Fruit fly (Drosophila melanogaster) whole organism, embryonic: Measurements from ENCODE around the gene Cpr67Fa2.
A peak's percentile ranks its signal among the peaks of the same experiment; 100 is the strongest.

Experiments
- Atf-2 ChIP-seq: fragments of 200-800 bp; sonication (Bioruptor generic); optimal IDR thresholded peaks from 2 replicates; lab custom pipeline; 2016; ENCODE audit warnings: missing biosample characterization, missing genetic modification characterization
- CG10366 ChIP-seq: fragments of 200-800 bp; sonication (Bioruptor generic); IDR thresholded peaks from 2 replicates; pipeline ENCODE4 v1.3.6; 2022; ENCODE audit warnings: missing biosample characterization, missing genetic modification characterization
- CG10654 ChIP-seq: fragments of 200-800 bp; sonication (Bioruptor generic); optimal IDR thresholded peaks from 2 replicates; lab custom pipeline; 2016; ENCODE audit warnings: missing biosample characterization, missing genetic modification characterization
- CG11723 ChIP-seq: fragments of 200-800 bp; sonication (Bioruptor generic); optimal IDR thresholded peaks from 2 replicates; lab custom pipeline; 2017; ENCODE audit warnings: missing biosample characterization, mild to moderate bottlenecking, missing genetic modification characterization
- CG12299 ChIP-seq: fragments of 200-800 bp; sonication (Bioruptor generic); optimal IDR thresholded peaks from 2 replicates; lab custom pipeline; 2018; ENCODE audit warnings: missing biosample characterization, mild to moderate bottlenecking, missing genetic modification characterization
- CG1233 ChIP-seq: fragments of 200-800 bp; sonication (Bioruptor generic); optimal IDR thresholded peaks from 4 replicates; lab custom pipeline; 2018; ENCODE audit warnings: missing biosample characterization, mild to moderate bottlenecking, missing genetic modification characterization
- CG13123 ChIP-seq: fragments of 200-800 bp; sonication (Bioruptor generic); optimal IDR thresholded peaks from 2 replicates; lab custom pipeline; 2016; ENCODE audit warnings: missing biosample characterization, missing genetic modification characterization
- CG13775 ChIP-seq: fragments of 200-800 bp; sonication (Bioruptor generic); optimal IDR thresholded peaks from 3 replicates; lab custom pipeline; 2017; ENCODE audit warnings: missing biosample characterization, mild to moderate bottlenecking, missing genetic modification characterization
- CG15696 ChIP-seq: fragments of 200-800 bp; sonication (Bioruptor generic); optimal IDR thresholded peaks from 2 replicates; lab custom pipeline; 2019; ENCODE audit warnings: missing biosample characterization, mild to moderate bottlenecking, missing genetic modification characterization, moderate library complexity
- CG1603 ChIP-seq: fragments of 200-800 bp; sonication (Bioruptor generic); optimal IDR thresholded peaks from 2 replicates; lab custom pipeline; 2019; ENCODE audit warnings: missing biosample characterization, mild to moderate bottlenecking, missing genetic modification characterization, moderate library complexity
- CG1832 ChIP-seq: fragments of 200-800 bp; sonication (Bioruptor generic); optimal IDR thresholded peaks from 2 replicates; lab custom pipeline; 2017; ENCODE audit warnings: missing biosample characterization, mild to moderate bottlenecking, missing genetic modification characterization, inconsistent platforms
- CG2116 ChIP-seq: fragments of 200-800 bp; sonication (Bioruptor generic); optimal IDR thresholded peaks from 3 replicates; lab custom pipeline; 2018; ENCODE audit warnings: missing biosample characterization, mild to moderate bottlenecking, missing genetic modification characterization
- CG2712 ChIP-seq: fragments of 200-800 bp; optimal IDR thresholded peaks from 3 replicates; lab custom pipeline; 2019; ENCODE audit warnings: missing biosample characterization, mild to moderate bottlenecking, missing genetic modification characterization, moderate library complexity
- CG2875 ChIP-seq: fragments of 200-800 bp; sonication (Bioruptor generic); optimal IDR thresholded peaks from 2 replicates; lab custom pipeline; 2017; ENCODE audit warnings: missing biosample characterization, mild to moderate bottlenecking, missing genetic modification characterization, missing genetic modification reagents
- CG30403 ChIP-seq: fragments of 200-800 bp; sonication (Bioruptor generic); optimal IDR thresholded peaks from 3 replicates; lab custom pipeline; 2016; ENCODE audit warnings: missing biosample characterization, missing genetic modification characterization
- CG30431 ChIP-seq: fragments of 200-800 bp; sonication (Bioruptor generic); optimal IDR thresholded peaks from 2 replicates; lab custom pipeline; 2017; ENCODE audit warnings: missing biosample characterization, missing genetic modification characterization
- CG3281 ChIP-seq: fragments of 200-800 bp; sonication (Bioruptor generic); optimal IDR thresholded peaks from 3 replicates; lab custom pipeline; 2017; ENCODE audit warnings: missing biosample characterization, mild to moderate bottlenecking, missing genetic modification characterization
- CG4328 ChIP-seq: fragments of 200-800 bp; sonication (Bioruptor generic); optimal IDR thresholded peaks from 3 replicates; lab custom pipeline; 2017; ENCODE audit warnings: missing biosample characterization, missing genetic modification reagents, missing genetic modification characterization
- CG4707 ChIP-seq: fragments of 200-800 bp; sonication (Bioruptor generic); optimal IDR thresholded peaks from 2 replicates; lab custom pipeline; 2018; ENCODE audit warnings: missing biosample characterization, mild to moderate bottlenecking, missing genetic modification characterization, moderate library complexity
- CG6791 ChIP-seq: fragments of 200-800 bp; sonication (Bioruptor generic); IDR thresholded peaks from 3 replicates; pipeline ENCODE4 v1.3.6; 2022; ENCODE audit warnings: missing biosample characterization, missing genetic modification characterization; ENCODE audit not compliant: partially characterized antibody
- CG7786 ChIP-seq: fragments of 200-800 bp; sonication (Bioruptor generic); optimal IDR thresholded peaks from 2 replicates; lab custom pipeline; 2016; ENCODE audit warnings: missing biosample characterization, missing genetic modification characterization
- CG7987 ChIP-seq: fragments of 200-800 bp; sonication (Bioruptor generic); optimal IDR thresholded peaks from 2 replicates; lab custom pipeline; 2018; ENCODE audit warnings: missing biosample characterization, mild to moderate bottlenecking, missing genetic modification characterization, moderate library complexity
- CG9437 ChIP-seq: fragments of 200-800 bp; sonication (Bioruptor generic); optimal IDR thresholded peaks from 2 replicates; lab custom pipeline; 2018; ENCODE audit warnings: missing biosample characterization, mild to moderate bottlenecking, missing genetic modification characterization
- CG9797 ChIP-seq: fragments of 200-800 bp; sonication (Bioruptor generic); optimal IDR thresholded peaks from 3 replicates; lab custom pipeline; 2018; ENCODE audit warnings: missing biosample characterization, mild to moderate bottlenecking, missing genetic modification characterization
- Chrac-16 ChIP-seq: fragments of 200-800 bp; sonication (Bioruptor generic); optimal IDR thresholded peaks from 3 replicates; lab custom pipeline; 2016; ENCODE audit warnings: missing biosample characterization, missing genetic modification characterization
- CoRest ChIP-seq: fragments of 200-800 bp; sonication (Bioruptor generic); optimal IDR thresholded peaks from 3 replicates; lab custom pipeline; 2018; ENCODE audit warnings: missing biosample characterization, mild to moderate bottlenecking, missing genetic modification characterization, moderate library complexity
- Dip2 ChIP-seq: fragments of 200-800 bp; sonication (Bioruptor generic); IDR thresholded peaks from 2 replicates; pipeline ENCODE4 v1.3.6; 2022; ENCODE audit warnings: missing biosample characterization, missing genetic modification characterization
- Fer1 ChIP-seq: fragments of 200-800 bp; sonication (Bioruptor generic); optimal IDR thresholded peaks from 2 replicates; lab custom pipeline; 2017; ENCODE audit warnings: missing biosample characterization, mild to moderate bottlenecking, missing genetic modification characterization
- Lpt ChIP-seq: fragments of >200 bp; optimal IDR thresholded peaks from 2 replicates; lab custom pipeline; 2018; ENCODE audit warnings: missing biosample characterization, missing genetic modification characterization
- MESR4 ChIP-seq: fragments of 200-800 bp; sonication (Bioruptor generic); optimal IDR thresholded peaks from 2 replicates; lab custom pipeline; 2018; ENCODE audit warnings: missing biosample characterization, mild to moderate bottlenecking, missing genetic modification characterization, moderate library complexity
- Mrtf ChIP-seq: fragments of 200-800 bp; sonication (Bioruptor generic); IDR thresholded peaks from 3 replicates; pipeline ENCODE4 v1.3.6; 2022; ENCODE audit warnings: missing biosample characterization, missing genetic modification characterization
- amos ChIP-seq: fragments of 200-800 bp; sonication (Bioruptor generic); IDR thresholded peaks from 2 replicates; pipeline ENCODE4 v1.3.6; 2022; ENCODE audit warnings: missing biosample characterization, missing genetic modification characterization; ENCODE audit not compliant: partially characterized antibody
- esg ChIP-seq: fragments of 200-800 bp; sonication (Bioruptor generic); conservative IDR thresholded peaks from 2 replicates; pipeline ENCODE4 v1.3.6; 2022; ENCODE audit warnings: missing biosample characterization, missing genetic modification characterization
- eve ChIP-seq, 2 experiments: fragments of >200 bp; optimal IDR thresholded peaks; 2 replicates each; lab custom pipeline; 2017; ENCODE audit warnings: missing biosample characterization in 2 of 2, missing genetic modification characterization in 2 of 2
- ftz-f1 ChIP-seq: fragments of 200-800 bp; sonication (Bioruptor generic); optimal IDR thresholded peaks from 2 replicates; lab custom pipeline; 2016; ENCODE audit warnings: missing biosample characterization, missing genetic modification characterization
- gem ChIP-seq: fragments of 200-800 bp; sonication (Bioruptor generic); optimal IDR thresholded peaks from 2 replicates; lab custom pipeline; 2019; ENCODE audit warnings: missing biosample characterization, mild to moderate bottlenecking, missing genetic modification characterization, moderate library complexity
- gfzf ChIP-seq: fragments of 200-800 bp; sonication (Bioruptor generic); optimal IDR thresholded peaks from 2 replicates; lab custom pipeline; 2016; ENCODE audit warnings: missing biosample characterization, mild to moderate bottlenecking, missing genetic modification characterization, moderate library complexity
- ham ChIP-seq: fragments of 200-800 bp; sonication (Bioruptor generic); IDR thresholded peaks from 2 replicates; pipeline ENCODE4 v1.3.6; 2022; ENCODE audit warnings: missing biosample characterization, missing genetic modification characterization
- jing ChIP-seq: fragments of 200-800 bp; sonication (Bioruptor generic); optimal IDR thresholded peaks from 2 replicates; lab custom pipeline; 2018; ENCODE audit warnings: missing biosample characterization, mild to moderate bottlenecking, missing genetic modification characterization
- jumu ChIP-seq: fragments of 200-800 bp; sonication (Bioruptor generic); optimal IDR thresholded peaks from 3 replicates; lab custom pipeline; 2016; ENCODE audit warnings: missing biosample characterization, missing genetic modification characterization
- kah ChIP-seq: fragments of 200-800 bp; sonication (Bioruptor generic); optimal IDR thresholded peaks from 2 replicates; lab custom pipeline; 2018; ENCODE audit warnings: missing biosample characterization, mild to moderate bottlenecking, missing genetic modification characterization
- lov ChIP-seq, 2 experiments: fragments of 200-800 bp in 1 of 2; fragments of >200 bp in 1 of 2; sonication (Bioruptor generic) in 1 of 2; IDR thresholded peaks in 1 of 2; optimal IDR thresholded peaks in 1 of 2; 2 replicates in 1 of 2; 3 replicates in 1 of 2; pipeline versions ENCODE4 v1.3.6 to Lab custom; 2017 to 2022; ENCODE audit warnings: missing biosample characterization in 1 of 2, missing genetic modification characterization in 1 of 2
- org-1 ChIP-seq: fragments of 200-800 bp; sonication (Bioruptor generic); optimal IDR thresholded peaks from 2 replicates; lab custom pipeline; 2017; ENCODE audit warnings: missing biosample characterization, missing genetic modification characterization
- pum ChIP-seq: fragments of 200-800 bp; sonication (Bioruptor generic); optimal IDR thresholded peaks from 2 replicates; lab custom pipeline; 2016; ENCODE audit warnings: missing biosample characterization, missing genetic modification characterization
- sd ChIP-seq: fragments of 200-800 bp; sonication (Bioruptor generic); optimal IDR thresholded peaks from 3 replicates; lab custom pipeline; 2018; ENCODE audit warnings: missing biosample characterization, mild to moderate bottlenecking, missing genetic modification characterization, moderate library complexity
- sima ChIP-seq: fragments of 200-800 bp; sonication (Bioruptor generic); optimal IDR thresholded peaks from 2 replicates; lab custom pipeline; 2016; ENCODE audit warnings: missing biosample characterization, missing genetic modification characterization
- tio ChIP-seq: fragments of 200-800 bp; sonication (Bioruptor generic); optimal IDR thresholded peaks from 2 replicates; lab custom pipeline; 2017; ENCODE audit warnings: missing biosample characterization, missing genetic modification characterization, inconsistent platforms
- trem ChIP-seq: fragments of 200-800 bp; optimal IDR thresholded peaks from 3 replicates; lab custom pipeline; 2019; ENCODE audit warnings: missing biosample characterization, mild to moderate bottlenecking, missing genetic modification characterization, moderate library complexity

The Cpr67Fa2 gene

DNA sequence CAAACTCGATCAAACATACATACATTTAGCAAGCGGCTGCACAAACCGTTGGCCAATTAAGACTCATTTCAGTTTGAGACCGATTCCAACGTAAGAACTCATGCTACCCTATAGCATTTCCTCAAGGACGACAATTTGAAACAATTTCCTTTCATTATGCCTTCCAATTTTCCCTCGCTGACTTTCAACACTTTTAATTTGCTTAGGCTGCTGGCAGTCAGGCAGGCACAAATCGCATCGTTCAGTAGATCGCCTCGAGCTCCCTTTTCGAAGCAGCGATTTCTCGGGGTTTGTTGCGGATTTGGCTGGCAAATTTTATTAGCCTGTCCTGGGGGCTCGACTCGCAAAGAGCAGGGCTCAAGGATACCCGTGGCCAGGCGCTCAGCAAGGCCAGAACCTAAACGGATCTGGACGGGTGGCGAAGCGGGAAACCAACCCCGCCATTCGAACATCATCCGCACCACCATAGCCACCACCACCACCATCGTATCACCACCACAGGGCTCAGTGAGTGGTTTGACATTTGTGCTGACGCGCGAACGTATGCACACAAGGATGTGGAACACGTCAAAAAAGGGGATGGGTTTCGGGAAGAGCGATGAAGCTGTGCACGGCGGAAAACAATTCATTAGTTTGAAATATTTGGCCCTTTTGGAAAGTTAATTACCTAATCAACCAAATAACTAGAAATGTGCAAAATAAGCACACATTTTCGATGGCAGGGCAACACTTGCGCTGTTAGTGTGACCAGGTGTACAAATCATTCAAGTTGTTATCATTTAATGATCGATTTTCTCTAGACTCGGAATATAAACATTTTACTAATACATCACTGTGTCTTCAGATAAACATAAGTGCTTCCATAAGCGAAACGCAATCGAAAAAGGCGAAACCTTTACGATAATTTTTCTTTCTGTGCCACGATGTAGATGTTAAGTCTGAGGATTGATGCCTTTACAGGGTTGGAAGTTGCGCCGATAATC lies 46.7 kb upstream of the Cpr67Fa2 start (continued):
- peak; percentile 53 for TF ChIP-seq CG30403 (GFP tag; lab: Kevin White, UChicago)
- TF ChIP-seq jumu (GFP tag; lab: Kevin White, UChicago), result peak; percentile 47
- TF ChIP-seq pum (GFP tag; lab: Kevin White, UChicago), result peak; percentile 42
- peak; percentile 54 for TF ChIP-seq CG30431 (GFP tag; lab: Kevin White, UChicago)
- TF ChIP-seq gem (tag; lab: Kevin White, UChicago), result peak; percentile 71
- no peak for TF ChIP-seq CG9797 (GFP tag; lab: Kevin White, UChicago)
- no peak for TF ChIP-seq MESR4 (GFP tag; lab: Kevin White, UChicago)
- no peak for TF ChIP-seq lov (optimal IDR thresholded peaks at IDR 0.05; lab: Kevin White, UChicago)
- no peak for TF ChIP-seq lov (GFP tag; IDR thresholded peaks at IDR 0.05; lab: Robert Waterston, UW)
- peak; percentile 30 for TF ChIP-seq jing (GFP tag; lab: Kevin White, UChicago)
- TF ChIP-seq Mrtf (GFP tag; lab: Robert Waterston, UW), result no peak
- 0 out of 2 replicates have a peak, but pooled peaks have one; percentile 9 for TF ChIP-seq CG10366 (GFP tag; lab: Robert Waterston, UW)
- TF ChIP-seq CG2875 (GFP tag; lab: Kevin White, UChicago), result peak; percentile 43
- peak in 1 of 2 experiments; percentile 92 for TF ChIP-seq eve (GFP tag; optimal IDR thresholded peaks at IDR 0.05; lab: Kevin White, UChicago)
- TF ChIP-seq CG12299 (tag; lab: Kevin White, UChicago), result peak; percentile 2
- no peak for TF ChIP-seq CG7987
- TF ChIP-seq CG15696 (tag; lab: Kevin White, UChicago), result no peak
- TF ChIP-seq gfzf, result peak; percentile 15
- TF ChIP-seq CG1233 (GFP tag; lab: Kevin White, UChicago), result peak; percentile 30
- TF ChIP-seq org-1 (GFP tag; lab: Kevin White, UChicago), result peak; percentile 45
- no peak for TF ChIP-seq CG4328 (GFP tag; lab: Kevin White, UChicago)
- no peak for TF ChIP-seq sima (GFP tag; lab: Kevin White, UChicago)
- peak; percentile 80 for TF ChIP-seq CG2712 (tag; lab: Kevin White, UChicago)
- TF ChIP-seq amos (GFP tag; lab: Robert Waterston, UW), result no peak
- no peak for TF ChIP-seq kah (GFP tag; lab: Kevin White, UChicago)
- no peak for TF ChIP-seq CG4707
- peak; percentile 20 for TF ChIP-seq trem (tag; lab: Kevin White, UChicago)
- TF ChIP-seq ham (GFP tag; lab: Robert Waterston, UW), result no peak
- TF ChIP-seq CG2116 (GFP tag; lab: Kevin White, UChicago), result peak; percentile 38
- no peak for TF ChIP-seq sd (tag; lab: Kevin White, UChicago)
- TF ChIP-seq Chrac-16 (GFP tag; lab: Kevin White, UChicago), result peak; percentile 55
- TF ChIP-seq tio (GFP tag; lab: Kevin White, UChicago), result peak; percentile 58
- TF ChIP-seq CG6791, result no peak
- peak; percentile 44 for TF ChIP-seq Atf-2 (GFP tag; lab: Kevin White, UChicago)
- TF ChIP-seq CoRest (tag; lab: Kevin White, UChicago), result peak; percentile 55
- no peak for TF ChIP-seq CG10654 (GFP tag; lab: Kevin White, UChicago)
- TF ChIP-seq Dip2, result no peak
- no peak for TF ChIP-seq CG9437 (GFP tag; lab: Kevin White, UChicago)
- TF ChIP-seq CG1832 (GFP tag; lab: Kevin White, UChicago), result no peak
- TF ChIP-seq CG13775, result peak; percentile 38
- TF ChIP-seq CG7786 (GFP tag; lab: Kevin White, UChicago), result peak; percentile 35
- no peak for TF ChIP-seq Fer1 (GFP tag; lab: Kevin White, UChicago)
- TF ChIP-seq CG11723 (GFP tag; lab: Kevin White, UChicago), result no peak
- no peak for TF ChIP-seq ftz-f1 (GFP tag; lab: Kevin White, UChicago)
- TF ChIP-seq CG1603 (tag; lab: Kevin White, UChicago), result peak; percentile 63
- TF ChIP-seq CG3281 (GFP tag; lab: Kevin White, UChicago), result no peak
- TF ChIP-seq esg, result no peak
- TF ChIP-seq CG13123, result peak; percentile 9
- TF ChIP-seq Lpt (GFP tag; lab: Kevin White, UChicago), result no peak
